Fruit fly (Drosophila melanogaster): ENCODE results near the gene CG13693.

CG13693 gene

dm6 chr2L:221939-222489, 10.3 kb upstream of the CG13693 start (continued):
- no peak for TF ChIP-seq CG13424 (tag; optimal IDR thresholded peaks at IDR 0.05)
- peak; percentile 27; the same call in 1 of the 2 replicates for TF ChIP-seq onecut (GFP tag; IDR thresholded peaks at IDR 0.05)
- TF ChIP-seq CG17912 (GFP tag; optimal IDR thresholded peaks at IDR 0.05), result peak; percentile 16
- TF ChIP-seq sisA (GFP tag; IDR thresholded peaks at IDR 0.05), result no peak
- no peak for TF ChIP-seq CG18476 (GFP tag; optimal IDR thresholded peaks at IDR 0.05)
- TF ChIP-seq YL-1 (GFP tag; optimal IDR thresholded peaks at IDR 0.05), result no peak
- TF ChIP-seq Hand (GFP tag; optimal IDR thresholded peaks at IDR 0.05), result no peak
- no peak for TF ChIP-seq jigr1 (GFP tag; IDR thresholded peaks at IDR 0.05)
- no peak for TF ChIP-seq CG6175 (GFP tag; IDR thresholded peaks at IDR 0.05)
- no peak for TF ChIP-seq rib (GFP tag; IDR thresholded peaks at IDR 0.05)
- TF ChIP-seq Scr (GFP tag; IDR thresholded peaks at IDR 0.05; ENCODE audit: partially characterized antibody), result peak; percentile 41
- 0 out of 3 replicates have a peak, but pooled peaks have one; percentile 5 for TF ChIP-seq sr (GFP tag; IDR thresholded peaks at IDR 0.05)
- TF ChIP-seq cg (GFP tag; optimal IDR thresholded peaks at IDR 0.05), result peak; percentile 85
- peak; percentile 0 for TF ChIP-seq Camta (GFP tag; optimal IDR thresholded peaks at IDR 0.05)
- TF ChIP-seq bab2 (GFP tag; optimal IDR thresholded peaks at IDR 0.05), result no peak
- TF ChIP-seq grn (GFP tag; optimal IDR thresholded peaks at IDR 0.05), result no peak
- peak; percentile 40 for TF ChIP-seq lbe (GFP tag; optimal IDR thresholded peaks at IDR 0.05)
- no peak for TF ChIP-seq Stat92E (GFP tag; optimal IDR thresholded peaks at IDR 0.05)
- TF ChIP-seq slp2 (GFP tag; optimal IDR thresholded peaks at IDR 0.05), result peak; percentile 4
- TF ChIP-seq E2f2 (GFP tag; IDR thresholded peaks at IDR 0.05), result no peak
- TF ChIP-seq Chrac-16 (GFP tag; optimal IDR thresholded peaks at IDR 0.05), result no peak
- TF ChIP-seq CG15514 (GFP tag; optimal IDR thresholded peaks at IDR 0.05), result no peak
- no peak for TF ChIP-seq Opbp (GFP tag; IDR thresholded peaks at IDR 0.05; ENCODE audit: partially characterized antibody)
- TF ChIP-seq CG10321 (GFP tag; IDR thresholded peaks at IDR 0.05), result no peak
- TF ChIP-seq CG6689 (GFP tag; IDR thresholded peaks at IDR 0.05), result peak; percentile 5; the same call in 1 of the 2 replicates
- TF ChIP-seq BtbVII (GFP tag; optimal IDR thresholded peaks at IDR 0.05), result no peak
- TF ChIP-seq CG6654 (GFP tag; optimal IDR thresholded peaks at IDR 0.05), result no peak
- no peak for TF ChIP-seq wek (GFP tag; optimal IDR thresholded peaks at IDR 0.05)
- 0 out of 2 replicates have a peak, but pooled peaks have one; percentile 29 for TF ChIP-seq slbo (GFP tag; IDR thresholded peaks at IDR 0.05)
- no peak for TF ChIP-seq CG17612 (GFP tag; IDR thresholded peaks at IDR 0.05)
- TF ChIP-seq CG42726 (GFP tag; IDR thresholded peaks at IDR 0.05; ENCODE audit: partially characterized antibody), result no peak
- TF ChIP-seq CG14014 (GFP tag; IDR thresholded peaks at IDR 0.05), result no peak
- TF ChIP-seq CG7556 (GFP tag; optimal IDR thresholded peaks at IDR 0.05), result no peak
- TF ChIP-seq unc-4 (GFP tag; IDR thresholded peaks at IDR 0.05; ENCODE audit: partially characterized antibody), result 0 out of 2 replicates have a peak, but pooled peaks have one; percentile 46
- TF ChIP-seq emc (GFP tag; optimal IDR thresholded peaks at IDR 0.05), result no peak
- no peak for TF ChIP-seq Bdp1 (GFP tag; optimal IDR thresholded peaks at IDR 0.05)
- TF ChIP-seq her (GFP tag; optimal IDR thresholded peaks at IDR 0.05), result peak; percentile 26
- no peak for TF ChIP-seq phol (tag; optimal IDR thresholded peaks at IDR 0.05)
- TF ChIP-seq CG6254 (GFP tag; optimal IDR thresholded peaks at IDR 0.05), result peak; percentile 19
- TF ChIP-seq lov (optimal IDR thresholded peaks at IDR 0.05), result no peak
- TF ChIP-seq lov (GFP tag; IDR thresholded peaks at IDR 0.05), result no peak
- TF ChIP-seq CG11504 (tag; optimal IDR thresholded peaks at IDR 0.05), result no peak
- peak; percentile 10 for TF ChIP-seq CG9876 (GFP tag; optimal IDR thresholded peaks at IDR 0.05)
- peak; percentile 16 for TF ChIP-seq CG33557 (GFP tag; optimal IDR thresholded peaks at IDR 0.05)
- no peak; the same call in 1 of the 2 replicates for TF ChIP-seq CG32767 (GFP tag; IDR thresholded peaks at IDR 0.05)
- no peak for TF ChIP-seq vnd (GFP tag; IDR thresholded peaks at IDR 0.05; ENCODE audit: partially characterized antibody)
- TF ChIP-seq Max (GFP tag; optimal IDR thresholded peaks at IDR 0.05), result no peak
- TF ChIP-seq stc (GFP tag; IDR thresholded peaks at IDR 0.05), result no peak
- no peak for TF ChIP-seq wor (GFP tag; IDR thresholded peaks at IDR 0.05)
- no peak for TF ChIP-seq Dfd (GFP tag; optimal IDR thresholded peaks at IDR 0.05)

Measured in whole organism, embryonic.